Worm (Caenorhabditis elegans): ENCODE data around the gene efr-3.

The efr-3 gene

DNA sequence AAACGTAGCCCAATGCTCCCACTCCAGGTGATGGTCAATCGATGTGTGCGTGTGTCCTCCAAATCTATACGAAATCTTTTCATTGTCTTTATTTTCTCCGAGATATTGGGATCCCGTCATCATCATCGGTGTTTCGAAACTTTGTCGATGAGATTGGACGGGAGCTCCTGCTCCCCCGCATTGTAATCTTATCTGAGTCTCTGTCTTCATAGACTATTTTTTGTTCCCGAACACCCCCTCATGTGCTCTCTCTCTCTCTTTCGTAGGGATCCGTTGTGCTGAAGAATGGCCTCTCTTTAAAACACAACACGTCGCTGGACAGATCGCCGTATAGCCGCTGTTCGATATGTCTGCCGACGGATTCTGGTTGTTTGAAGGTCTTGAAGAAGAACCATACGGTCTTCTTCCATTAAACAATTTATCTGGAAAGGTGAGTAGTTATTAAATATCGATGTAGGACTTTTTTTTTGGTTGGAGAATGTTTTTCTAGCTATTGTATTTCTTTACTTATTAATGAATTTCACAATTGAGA lies 17.7 kb downstream of the efr-3 start, which contains the start of gene C29F5.1:
C29F5.1 (plus strand) TSS at position 317 of the 532 bp plus-strand sequence.
- TF ChIP-seq lag-1 (GFP tag; IDR thresholded peaks at IDR 0.05): no peak
- TF ChIP-seq hsf-1 (GFP tag; IDR thresholded peaks at IDR 0.05): no peak
- no peak for TF ChIP-seq ztf-18 (tag; optimal IDR thresholded peaks at IDR 0.05)
- TF ChIP-seq B0261.1 (tag; optimal IDR thresholded peaks at IDR 0.05): no peak
- TF ChIP-seq ceh-100 (GFP tag; IDR thresholded peaks at IDR 0.05): no peak
- TF ChIP-seq mel-28 (tag; optimal IDR thresholded peaks at IDR 0.05; ENCODE audit: borderline replicate concordance): no peak
- TF ChIP-seq ama-1 (optimal IDR thresholded peaks at IDR 0.05): no peak
- no peak for TF ChIP-seq ama-1 (GFP tag; optimal IDR thresholded peaks at IDR 0.05)
- TF ChIP-seq F57A8.1 (GFP tag; optimal IDR thresholded peaks at IDR 0.05): no peak
- TF ChIP-seq hlh-26 (GFP tag; conservative IDR thresholded peaks at IDR 0.05): no peak

DNA sequence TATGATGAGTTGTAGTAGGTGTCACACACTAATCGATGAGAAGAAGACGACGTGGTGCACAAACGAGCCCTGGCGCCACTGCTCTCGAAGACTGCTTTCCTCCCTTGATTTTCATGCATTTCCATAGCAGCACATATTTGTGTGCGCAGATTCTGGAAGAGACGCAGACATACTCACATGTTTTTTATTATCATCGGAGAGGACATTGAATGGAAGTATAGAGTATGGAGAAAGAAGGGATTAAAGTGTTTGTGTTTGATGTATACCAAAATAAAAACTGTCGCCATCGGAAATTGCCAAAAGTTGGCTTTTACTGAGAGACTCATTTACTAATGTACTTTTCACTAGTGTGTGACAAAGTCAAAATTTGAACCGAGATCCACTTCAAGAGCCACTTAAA lies 26.7 kb downstream of the efr-3 start, which contains the start of gene mps-1:
mps-1 (minus strand) TSS at position 101 of the 400 bp plus-strand sequence.
- TF ChIP-seq lin-26 (GFP tag; IDR thresholded peaks at IDR 0.05) (no peak), F23B12.7 (tag; optimal IDR thresholded peaks at IDR 0.05; ENCODE audit: insufficient read depth) (no peak), attf-5 (GFP tag; optimal IDR thresholded peaks at IDR 0.05) (no peak), dox-1 (GFP tag; IDR thresholded peaks at IDR 0.05) (no peak), nfya-1 (tag; optimal IDR thresholded peaks at IDR 0.05; ENCODE audit: borderline replicate concordance, insufficient read depth) (no peak), snpc-4 (GFP tag; optimal IDR thresholded peaks at IDR 0.05) (no peak), snpc-4 (tag; optimal IDR thresholded peaks at IDR 0.05) (no peak), ceh-100 (GFP tag; IDR thresholded peaks at IDR 0.05) (no peak), lin-54 (GFP tag; optimal IDR thresholded peaks at IDR 0.05) (no peak), T26A5.8 (tag; optimal IDR thresholded peaks at IDR 0.05) (no peak), C06A6.2 (GFP tag; conservative IDR thresholded peaks at IDR 0.05) (no peak), ets-4 (GFP tag; optimal IDR thresholded peaks at IDR 0.05) (no peak), ZK185.1 (tag; optimal IDR thresholded peaks at IDR 0.05; ENCODE audit: poor library complexity, severe bottlenecking) (no peak), aptf-2 (GFP tag; conservative IDR thresholded peaks at IDR 0.05) (no peak), rec-8 (tag; optimal IDR thresholded peaks at IDR 0.05) (no peak), madf-3 (GFP tag; IDR thresholded peaks at IDR 0.05) (no peak), tlf-1 (GFP tag; optimal IDR thresholded peaks at IDR 0.05) (no peak)

DNA sequence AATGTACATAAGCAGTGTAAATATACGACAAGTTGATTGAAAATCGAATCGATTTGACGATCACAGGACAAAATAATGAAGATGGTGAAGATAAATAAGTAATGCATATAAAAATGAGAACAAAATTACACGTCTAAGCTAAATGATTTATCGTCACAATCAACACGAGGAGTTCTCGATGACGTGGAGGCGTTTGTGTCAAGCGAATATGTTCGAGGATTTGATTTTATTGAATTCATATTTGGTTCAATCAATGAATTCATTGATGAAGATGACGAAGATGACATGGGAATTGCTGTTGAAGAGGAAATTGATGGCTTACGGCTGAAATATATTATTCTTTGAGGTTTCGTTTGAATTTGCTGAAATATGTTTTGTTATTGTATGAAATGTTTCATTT lies 28.4 kb downstream of the efr-3 start, which contains the start of gene nyn-3:
nyn-3 (minus strand) TSS at position 101 of the 400 bp plus-strand sequence.
- TF ChIP-seq nfya-1 (tag; optimal IDR thresholded peaks at IDR 0.05; ENCODE audit: borderline replicate concordance, insufficient read depth): no peak
- no peak for TF ChIP-seq bed-2 (GFP tag; IDR thresholded peaks at IDR 0.05)
- no peak for TF ChIP-seq Y56A3A.18 (GFP tag; IDR thresholded peaks at IDR 0.05)
- no peak for TF ChIP-seq bed-1 (GFP tag; IDR thresholded peaks at IDR 0.05)
- no peak for TF ChIP-seq hsf-1 (GFP tag; IDR thresholded peaks at IDR 0.05)
- TF ChIP-seq Y79H2A.3 (GFP tag; conservative IDR thresholded peaks at IDR 0.05): no peak
- no peak for TF ChIP-seq unc-130 (GFP tag; optimal IDR thresholded peaks at IDR 0.05)
- no peak for TF ChIP-seq F57A8.1 (GFP tag; optimal IDR thresholded peaks at IDR 0.05)
- TF ChIP-seq lir-1 (GFP tag; conservative IDR thresholded peaks at IDR 0.05): no peak
- no peak for TF ChIP-seq attf-3 (GFP tag; conservative IDR thresholded peaks at IDR 0.05)

DNA sequence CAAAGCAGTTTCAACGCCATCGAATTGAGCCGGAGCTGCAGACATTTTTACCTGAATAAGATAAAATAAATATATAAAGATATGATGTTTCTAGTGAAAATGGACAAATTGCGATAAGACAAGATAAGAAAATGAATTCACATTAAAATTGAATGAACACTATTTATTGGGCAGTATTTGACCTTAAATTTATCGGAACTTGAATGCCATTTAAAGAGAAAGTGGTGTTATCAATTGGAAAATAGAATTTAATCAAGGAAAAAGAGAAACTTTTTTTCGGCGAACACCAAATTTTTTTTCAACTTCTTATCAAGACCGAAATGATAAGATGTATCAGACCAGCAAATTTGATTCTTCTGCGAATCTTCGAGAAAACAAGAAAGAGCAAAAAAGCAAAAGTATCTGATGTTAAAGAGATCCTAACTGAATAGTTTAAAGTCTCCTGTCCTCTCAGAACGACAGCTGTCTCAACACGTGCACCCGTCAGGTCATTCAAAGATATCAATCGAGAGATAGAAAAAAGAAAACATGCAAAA lies 30.8 kb downstream of the efr-3 start, which contains the start of gene upb-1:
upb-1 (minus strand) TSS at position 51 of the 536 bp plus-strand sequence.
- TF ChIP-seq rpc-1 (optimal IDR thresholded peaks at IDR 0.05) (no peak), rpc-1 (tag; optimal IDR thresholded peaks at IDR 0.05) (no peak), ztf-22 (GFP tag; optimal IDR thresholded peaks at IDR 0.05) (no peak), nhr-80 (tag; optimal IDR thresholded peaks at IDR 0.05) (peak; percentile 32)
